Worm (Caenorhabditis elegans) whole organism, L4/young adult: ENCODE results near the gene Y32H12A.1.

Experiments
- dao-5 ChIP-seq: sonication (generic microtip); optimal IDR thresholded peaks from 2 replicates; lab custom pipeline; 2016; ENCODE audit warnings: missing genotype, missing genetic modification characterization, moderate library complexity, missing compliant biosample characterization
- him-1 ChIP-seq: sonication (generic microtip); optimal IDR thresholded peaks from 2 replicates; lab custom pipeline; 2016; ENCODE audit warnings: missing genotype, missing genetic modification reagents, missing genetic modification characterization, missing compliant biosample characterization

ce11 chrIII:5413680-5414079 is 51.7 kb downstream of the Y32H12A.1 start, which contains the start of gene grl-22:
- TF ChIP-seq him-1 (no peak), dao-5 (tag; lab: Kevin White, UChicago) (no peak)
